Worm (Caenorhabditis elegans): ENCODE data around the gene rha-2.

Gene rha-2

ce11 chrIII:8573869-8574268 is 40.5 kb downstream of the rha-2 start:
- TF ChIP-seq F13H6.1 (tag; optimal IDR thresholded peaks at IDR 0.05) (no peak), ceh-14 (tag; optimal IDR thresholded peaks at IDR 0.05) (no peak), pqm-1 (tag; optimal IDR thresholded peaks at IDR 0.05) (no peak), ceh-30 (tag; optimal IDR thresholded peaks at IDR 0.05) (no peak), hlh-15 (tag; optimal IDR thresholded peaks at IDR 0.05) (no peak), eyg-1 (tag; optimal IDR thresholded peaks at IDR 0.05) (no peak), hlh-30 (tag; optimal IDR thresholded peaks at IDR 0.05; ENCODE audit: insufficient read depth) (no peak), elt-4 (tag; optimal IDR thresholded peaks at IDR 0.05) (no peak), dmd-4 (tag; optimal IDR thresholded peaks at IDR 0.05; ENCODE audit: borderline replicate concordance) (no peak), pag-3 (tag; optimal IDR thresholded peaks at IDR 0.05; ENCODE audit: borderline replicate concordance) (no peak), nhr-232 (tag; optimal IDR thresholded peaks at IDR 0.05) (no peak), ztf-16 (tag; optimal IDR thresholded peaks at IDR 0.05) (no peak), nfya-1 (tag; optimal IDR thresholded peaks at IDR 0.05) (no peak), madf-2 (tag; optimal IDR thresholded peaks at IDR 0.05) (no peak)

DNA sequence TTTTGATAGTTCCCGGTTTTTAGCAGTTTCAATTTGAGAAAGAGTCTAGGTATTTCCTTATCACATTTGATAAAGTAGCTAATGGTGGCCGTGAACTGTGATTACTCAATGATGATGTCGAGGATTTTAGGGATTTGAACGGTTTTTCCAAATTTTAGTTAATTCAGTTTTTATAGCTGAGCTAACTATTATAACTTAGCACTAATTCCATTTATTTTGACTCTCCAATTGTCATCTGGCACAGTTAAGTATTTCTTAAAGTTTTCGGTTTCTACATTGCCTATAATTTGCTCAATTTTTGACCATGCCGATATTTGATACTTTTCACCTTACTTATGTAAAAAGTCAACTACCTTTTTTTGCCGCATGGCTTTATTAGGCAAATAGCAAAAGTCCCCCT is 41.1 kb downstream of the rha-2 start:
- TF ChIP-seq pat-9 (tag; optimal IDR thresholded peaks at IDR 0.05) = no peak
- TF ChIP-seq ceh-45 (GFP tag; IDR thresholded peaks at IDR 0.05) = no peak
- no peak for TF ChIP-seq unc-86 (tag; optimal IDR thresholded peaks at IDR 0.05)
- TF ChIP-seq elt-4 (tag; optimal IDR thresholded peaks at IDR 0.05) = no peak
- TF ChIP-seq ceh-22 (tag; optimal IDR thresholded peaks at IDR 0.05) = no peak
- TF ChIP-seq npax-4 (tag; optimal IDR thresholded peaks at IDR 0.05) = no peak
- no peak for TF ChIP-seq unc-42 (tag; optimal IDR thresholded peaks at IDR 0.05)
- no peak for TF ChIP-seq fkh-10 (GFP tag; optimal IDR thresholded peaks at IDR 0.05)
- no peak for TF ChIP-seq tbx-7 (tag; optimal IDR thresholded peaks at IDR 0.05)
- no peak for TF ChIP-seq rnt-1 (tag; optimal IDR thresholded peaks at IDR 0.05)
- TF ChIP-seq elt-2 (tag; optimal IDR thresholded peaks at IDR 0.05) = no peak
- no peak for TF ChIP-seq ceh-24 (tag; optimal IDR thresholded peaks at IDR 0.05)
- no peak for TF ChIP-seq nhr-11 (tag; optimal IDR thresholded peaks at IDR 0.05)
- TF ChIP-seq sdc-2 (tag; optimal IDR thresholded peaks at IDR 0.05) = no peak

DNA sequence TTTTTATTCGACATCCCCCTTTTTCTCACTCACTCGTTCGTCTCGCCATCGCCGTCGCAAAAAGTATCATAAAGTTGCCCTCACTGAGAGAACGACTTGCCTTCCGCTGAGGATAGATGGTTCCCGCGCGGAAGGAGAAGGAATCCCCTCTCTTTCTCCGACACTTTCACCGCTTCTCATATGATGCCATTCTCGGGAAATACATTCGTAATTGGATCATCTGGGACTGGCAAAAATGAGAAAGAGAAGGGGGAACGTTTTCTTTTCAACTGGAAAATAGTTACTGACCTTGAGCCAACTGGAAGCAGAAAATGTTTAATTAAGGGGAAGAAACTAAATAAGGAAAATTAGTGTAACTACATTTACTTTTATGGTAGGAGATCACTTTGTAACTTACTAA is 42.5 kb downstream of the rha-2 start:
- TF ChIP-seq ama-1 (optimal IDR thresholded peaks at IDR 0.05) (no peak), ref-2 (tag; optimal IDR thresholded peaks at IDR 0.05) (peak; percentile 3), sdc-2 (tag; optimal IDR thresholded peaks at IDR 0.05) (no peak), npax-4 (tag; optimal IDR thresholded peaks at IDR 0.05) (no peak), pha-4 (tag; optimal IDR thresholded peaks at IDR 0.05) (no peak), elt-2 (tag; optimal IDR thresholded peaks at IDR 0.05) (no peak), ceh-30 (tag; optimal IDR thresholded peaks at IDR 0.05) (no peak), rnt-1 (tag; optimal IDR thresholded peaks at IDR 0.05) (no peak), Y22D7AL.16 (tag; optimal IDR thresholded peaks at IDR 0.05) (no peak), C08G9.2 (tag; optimal IDR thresholded peaks at IDR 0.05) (no peak), ttx-3 (tag; optimal IDR thresholded peaks at IDR 0.05) (no peak), dmd-4 (tag; optimal IDR thresholded peaks at IDR 0.05; ENCODE audit: borderline replicate concordance) (no peak), nfya-1 (tag; optimal IDR thresholded peaks at IDR 0.05) (no peak), unc-42 (tag; optimal IDR thresholded peaks at IDR 0.05) (peak; percentile 65)

ce11 chrIII:8570289-8570688 is 44.1 kb downstream of the rha-2 start:
- TF ChIP-seq madf-2 (tag; optimal IDR thresholded peaks at IDR 0.05) (no peak), zip-5 (tag; optimal IDR thresholded peaks at IDR 0.05) (no peak), ahr-1 (tag; optimal IDR thresholded peaks at IDR 0.05) (no peak), nhr-232 (tag; optimal IDR thresholded peaks at IDR 0.05) (no peak), ceh-9 (tag; optimal IDR thresholded peaks at IDR 0.05) (no peak), pha-4 (tag; optimal IDR thresholded peaks at IDR 0.05) (no peak), fkh-10 (GFP tag; optimal IDR thresholded peaks at IDR 0.05) (no peak)

DNA sequence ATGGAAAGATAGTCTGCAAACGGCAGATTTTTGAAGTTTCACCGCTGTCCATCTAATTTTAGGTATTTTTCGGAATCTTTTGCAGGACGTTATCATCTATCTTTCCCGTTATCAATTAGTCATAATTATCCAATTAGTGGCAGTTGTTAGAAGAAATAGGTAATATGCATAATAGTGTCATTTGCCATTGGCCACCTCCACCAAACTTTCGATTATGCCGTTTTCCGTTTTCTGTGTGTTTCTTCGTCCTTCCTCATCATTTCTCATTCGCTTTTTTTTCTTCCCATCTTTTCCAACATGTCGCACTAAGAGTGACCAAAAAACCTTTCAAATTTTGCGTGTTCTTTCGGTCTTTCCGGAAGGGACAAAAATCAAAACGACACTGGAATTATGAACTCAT is 50.0 kb downstream of the rha-2 start:
- TF ChIP-seq ama-1 (optimal IDR thresholded peaks at IDR 0.05) = no peak
- no peak for TF ChIP-seq unc-3 (GFP tag; conservative IDR thresholded peaks at IDR 0.05)
- no peak for TF ChIP-seq unc-3 (tag; optimal IDR thresholded peaks at IDR 0.05)
- no peak for TF ChIP-seq ztf-16 (tag; optimal IDR thresholded peaks at IDR 0.05)
- no peak for TF ChIP-seq pros-1 (tag; optimal IDR thresholded peaks at IDR 0.05)
- TF ChIP-seq sox-4 (tag; optimal IDR thresholded peaks at IDR 0.05) = no peak
- no peak for TF ChIP-seq pat-9 (tag; optimal IDR thresholded peaks at IDR 0.05)
- TF ChIP-seq nhr-232 (tag; optimal IDR thresholded peaks at IDR 0.05) = no peak
- TF ChIP-seq C08G9.2 (tag; optimal IDR thresholded peaks at IDR 0.05) = no peak
- no peak for TF ChIP-seq Y22D7AL.16 (tag; optimal IDR thresholded peaks at IDR 0.05)
- TF ChIP-seq mec-3 (tag; optimal IDR thresholded peaks at IDR 0.05; ENCODE audit: borderline replicate concordance) = no peak

Data from whole organism, late embryonic.